Worm (Caenorhabditis elegans) whole organism, midembryonic: ENCODE results near the gene srw-1.
A peak's percentile ranks its signal among the peaks of the same experiment; 100 is the strongest.

Source experiments
- T22C8.4 ChIP-seq: fragments of 200-800 bp; sonication (Bioruptor generic); IDR thresholded peaks from 2 replicates; pipeline ENCODE4 v1.3.6; 2022; ENCODE audit warnings: missing genetic modification characterization, missing compliant biosample characterization
- cog-1 ChIP-seq: sonication (generic microtip); optimal IDR thresholded peaks from 2 replicates; lab custom pipeline; 2016; ENCODE audit warnings: missing genetic modification characterization, missing compliant biosample characterization
- flt-1 ChIP-seq: fragments of 200-800 bp; sonication (Bioruptor generic); IDR thresholded peaks from 2 replicates; pipeline ENCODE4 v1.3.6; 2022; ENCODE audit warnings: missing genetic modification characterization, missing compliant biosample characterization
- med-1 ChIP-seq: sonication (generic microtip); optimal IDR thresholded peaks from 2 replicates; lab custom pipeline; 2017; ENCODE audit warnings: missing genetic modification characterization, mild to moderate bottlenecking, missing compliant biosample characterization, antibody characterized with exemption, missing genetic modification reagents; ENCODE audit not compliant: insufficient read depth
- ref-1 ChIP-seq: fragments of 200-800 bp; sonication (Bioruptor generic); conservative IDR thresholded peaks from 2 replicates; pipeline ENCODE4 v1.3.6; 2022; ENCODE audit warnings: missing genetic modification reagents, missing genetic modification characterization, missing compliant biosample characterization
- tab-1 ChIP-seq: fragments of 200-800 bp; sonication (Bioruptor generic); IDR thresholded peaks from 2 replicates; pipeline ENCODE4 v1.3.6; 2022; ENCODE audit warnings: missing genetic modification characterization, missing compliant biosample characterization
- ztf-29 ChIP-seq: fragments of 200-800 bp; sonication (Bioruptor generic); IDR thresholded peaks from 2 replicates; pipeline ENCODE4 v1.3.6; 2022; ENCODE audit warnings: missing genetic modification reagents, missing genetic modification characterization, missing compliant biosample characterization

DNA sequence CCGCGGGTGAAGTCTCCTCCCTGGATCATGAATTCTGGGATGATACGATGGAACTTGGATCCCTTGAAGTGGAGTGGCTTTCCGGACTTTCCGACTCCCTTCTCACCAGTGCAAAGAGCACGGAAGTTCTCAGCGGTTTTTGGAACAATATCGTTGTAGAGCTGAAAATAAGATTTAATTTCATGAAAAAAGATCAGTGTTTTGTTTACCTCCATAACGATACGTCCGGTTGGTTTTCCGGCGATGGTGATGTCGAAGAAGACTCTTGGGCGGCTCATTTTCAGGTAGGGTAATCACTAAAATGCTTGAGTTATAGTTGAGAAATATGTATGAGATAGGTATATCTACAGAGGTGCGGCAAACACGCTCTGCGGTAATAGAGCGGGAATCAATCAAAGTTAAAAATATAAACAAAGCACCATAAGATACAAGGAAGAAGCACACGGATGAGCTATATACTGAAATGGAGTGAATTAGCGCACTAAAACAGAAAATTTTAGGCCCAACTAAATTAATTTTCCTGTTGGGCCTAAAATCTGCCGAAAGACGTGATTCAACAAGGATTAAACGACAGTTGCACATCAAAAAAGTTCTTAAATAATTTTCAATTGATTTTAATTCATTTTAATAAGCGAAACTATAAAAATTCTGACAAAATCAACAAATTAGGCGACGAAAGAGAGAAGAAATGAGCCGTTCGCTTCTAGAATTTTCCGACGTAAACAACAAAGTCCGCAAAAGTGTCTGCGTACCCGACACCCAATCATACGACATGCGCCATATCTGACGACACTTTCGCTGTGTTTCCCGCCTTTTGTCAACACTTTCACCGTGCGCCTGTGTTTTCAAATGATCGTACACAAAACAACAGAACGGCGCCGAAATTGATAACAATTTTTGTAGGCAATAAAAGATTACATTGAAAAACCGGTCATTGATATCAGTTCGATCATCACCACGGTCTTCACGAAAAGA, 10.7 kb upstream of the srw-1 start, which contains the start of the genes cyn-7 and bath-36:
- TF ChIP-seq ztf-29 (no peak), flt-1 (peak; percentile 24; the same call in 1 of the 2 replicates), ref-1 (no peak), cog-1 (tag; lab: Kevin White, UChicago) (no peak), T22C8.4 (GFP tag; lab: Robert Waterston, UW) (no peak), med-1 (GFP tag; lab: Kevin White, UChicago) (no peak), tab-1 (GFP tag; lab: Robert Waterston, UW) (no peak)
